Fruit fly (Drosophila melanogaster): Measurements from ENCODE around the gene CG1806.

The CG1806 gene

DNA sequence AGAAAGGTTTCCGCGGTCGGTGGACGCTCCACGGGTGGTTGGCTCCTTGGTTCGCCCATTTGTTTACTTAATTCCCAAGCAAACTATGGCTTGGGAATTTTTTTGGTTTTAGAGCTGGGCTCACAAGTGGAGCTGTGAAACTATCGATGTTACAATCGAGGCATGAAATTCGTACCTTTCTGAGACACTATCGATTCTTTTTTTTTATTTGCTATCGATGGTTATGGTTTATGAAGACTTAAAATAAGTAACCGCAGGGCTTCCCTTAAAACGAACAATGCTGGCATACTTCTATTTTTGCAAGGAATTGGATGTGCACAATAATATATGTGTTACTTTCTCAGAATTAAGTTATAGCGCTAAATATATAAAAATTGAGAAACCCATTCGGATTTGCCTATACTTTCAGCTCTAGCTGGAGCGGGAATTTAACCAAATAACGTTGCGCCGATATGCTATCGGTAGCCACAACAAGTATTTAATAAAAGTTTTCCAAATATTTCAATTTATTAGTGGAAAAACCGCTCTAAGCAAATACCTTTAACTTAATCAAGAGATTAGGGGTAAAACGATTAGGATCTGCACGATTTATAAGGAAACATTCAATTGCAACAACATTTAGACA lies 11.0 kb downstream of the CG1806 start, which contains the start of gene Chrac-16 (continued):
- TF ChIP-seq ttk (GFP tag; IDR thresholded peaks at IDR 0.05) (no peak), Dad (GFP tag; optimal IDR thresholded peaks at IDR 0.05) (no peak), CG16815 (GFP tag; optimal IDR thresholded peaks at IDR 0.05) (no peak), CG11504 (tag; optimal IDR thresholded peaks at IDR 0.05) (no peak), sc (optimal IDR thresholded peaks at IDR 0.05) (no peak), sc (GFP tag; optimal IDR thresholded peaks at IDR 0.05) (no peak), chif (GFP tag; optimal IDR thresholded peaks at IDR 0.05) (no peak), CG2678 (tag; optimal IDR thresholded peaks at IDR 0.05) (no peak), CG4404 (GFP tag; IDR thresholded peaks at IDR 0.05) (no peak), Adf1 (GFP tag; IDR thresholded peaks at IDR 0.05) (no peak), CG8944 (GFP tag; optimal IDR thresholded peaks at IDR 0.05) (no peak), CG16813 (GFP tag; IDR thresholded peaks at IDR 0.05; ENCODE audit: partially characterized antibody) (peak; percentile 83), corto (GFP tag; optimal IDR thresholded peaks at IDR 0.05) (no peak), Dp (GFP tag; optimal IDR thresholded peaks at IDR 0.05) (peak; percentile 11), sd (tag; optimal IDR thresholded peaks at IDR 0.05) (no peak), knrl (GFP tag; IDR thresholded peaks at IDR 0.05; ENCODE audit: partially characterized antibody) (peak; percentile 80), Scr (GFP tag; IDR thresholded peaks at IDR 0.05; ENCODE audit: partially characterized antibody) (peak; percentile 78), lov (optimal IDR thresholded peaks at IDR 0.05) (no peak), lov (GFP tag; IDR thresholded peaks at IDR 0.05) (no peak), lola (GFP tag; optimal IDR thresholded peaks at IDR 0.05) (no peak), chm (GFP tag; IDR thresholded peaks at IDR 0.05) (no peak), eyg (GFP tag; optimal IDR thresholded peaks at IDR 0.05) (no peak), MESR4 (GFP tag; optimal IDR thresholded peaks at IDR 0.05) (peak; percentile 65), E2f2 (GFP tag; IDR thresholded peaks at IDR 0.05) (peak; percentile 7; the same call in 1 of the 2 replicates), CG32767 (GFP tag; IDR thresholded peaks at IDR 0.05) (no peak), CG7786 (GFP tag; optimal IDR thresholded peaks at IDR 0.05) (no peak), mld (GFP tag; IDR thresholded peaks at IDR 0.05; ENCODE audit: partially characterized antibody) (peak; percentile 53; the same call in 1 of the 3 replicates), cas (GFP tag; IDR thresholded peaks at IDR 0.05) (no peak), Abd-B (GFP tag; optimal IDR thresholded peaks at IDR 0.05) (no peak), unc-4 (GFP tag; IDR thresholded peaks at IDR 0.05; ENCODE audit: partially characterized antibody) (peak; percentile 70), CG11456 (GFP tag; IDR thresholded peaks at IDR 0.05) (no peak), Ets65A (GFP tag) (peak; percentile 9), CG3838 (GFP tag; optimal IDR thresholded peaks at IDR 0.05) (no peak), Aef1 (GFP tag; IDR thresholded peaks at IDR 0.05) (no peak), Med (GFP tag) (peak; percentile 62), amos (GFP tag; IDR thresholded peaks at IDR 0.05; ENCODE audit: partially characterized antibody) (peak; percentile 81), CG14014 (GFP tag; IDR thresholded peaks at IDR 0.05) (no peak), vvl (GFP tag; IDR thresholded peaks at IDR 0.05) (no peak), HHEX (GFP tag; optimal IDR thresholded peaks at IDR 0.05) (no peak), CG7987 (GFP tag; optimal IDR thresholded peaks at IDR 0.05) (no peak), fd64A (GFP tag; optimal IDR thresholded peaks at IDR 0.05) (no peak), Lpt (GFP tag; optimal IDR thresholded peaks at IDR 0.05) (no peak)
